Fruit fly (Drosophila melanogaster) whole organism, pupa: ENCODE data around the gene CG14194.

Experiments
- CG10348 ChIP-seq: fragments of 200-800 bp; sonication (Bioruptor generic); IDR thresholded peaks from 2 replicates; pipeline ENCODE4 v1.3.6; 2022; ENCODE audit warnings: missing biosample characterization, missing genetic modification characterization
- CG12605 ChIP-seq: fragments of 200-800 bp; sonication (Bioruptor generic); IDR thresholded peaks from 2 replicates; pipeline ENCODE4 v1.3.6; 2022; ENCODE audit warnings: missing biosample characterization, missing genetic modification characterization
- CG13204 ChIP-seq: fragments of 200-800 bp; sonication (Bioruptor generic); optimal IDR thresholded peaks from 2 replicates; lab custom pipeline; 2018; ENCODE audit warnings: missing biosample characterization, mild to moderate bottlenecking, missing genetic modification characterization, moderate library complexity
- CG14655 ChIP-seq: fragments of 200-800 bp; sonication (Bioruptor generic); optimal IDR thresholded peaks from 3 replicates; lab custom pipeline; 2017; ENCODE audit warnings: mild to moderate bottlenecking, missing biosample characterization, missing genetic modification reagents, missing genetic modification characterization
- CG15710 ChIP-seq: fragments of 200-800 bp; sonication (Bioruptor generic); optimal IDR thresholded peaks from 2 replicates; lab custom pipeline; 2018; ENCODE audit warnings: missing biosample characterization, mild to moderate bottlenecking, missing genetic modification characterization, moderate library complexity
- CG17806 ChIP-seq: fragments of 200-800 bp; sonication (Bioruptor generic); optimal IDR thresholded peaks from 2 replicates; lab custom pipeline; 2018; ENCODE audit warnings: missing biosample characterization, mild to moderate bottlenecking, missing genetic modification characterization, moderate library complexity
- CG32121 ChIP-seq: fragments of 200-800 bp; sonication (Bioruptor generic); IDR thresholded peaks from 2 replicates; pipeline ENCODE4 v1.3.6; 2022; ENCODE audit warnings: missing biosample characterization, missing genetic modification characterization
- CG34367 ChIP-seq: fragments of 200-800 bp; sonication (Bioruptor generic); optimal IDR thresholded peaks from 2 replicates; lab custom pipeline; 2018; ENCODE audit warnings: missing biosample characterization, mild to moderate bottlenecking, missing genetic modification characterization
- CG4496 ChIP-seq: fragments of 200-800 bp; sonication (Bioruptor generic); IDR thresholded peaks from 3 replicates; pipeline ENCODE4 v1.3.6; 2022; ENCODE audit warnings: missing biosample characterization, missing genetic modification characterization
- CG8159 ChIP-seq: fragments of 200-800 bp; sonication (Bioruptor generic); optimal IDR thresholded peaks from 3 replicates; lab custom pipeline; 2018; ENCODE audit warnings: missing biosample characterization, mild to moderate bottlenecking, missing genetic modification characterization, moderate library complexity
- CG8301 ChIP-seq: fragments of 200-800 bp; sonication (Bioruptor generic); optimal IDR thresholded peaks from 2 replicates; lab custom pipeline; 2018; ENCODE audit warnings: missing biosample characterization, mild to moderate bottlenecking, missing genetic modification characterization
- CG9948 ChIP-seq: fragments of 200-800 bp; sonication (Bioruptor generic); optimal IDR thresholded peaks from 2 replicates; lab custom pipeline; 2018; ENCODE audit warnings: missing biosample characterization, mild to moderate bottlenecking, missing genetic modification characterization, moderate library complexity
- D1 ChIP-seq: fragments of 200-800 bp; sonication (Bioruptor generic); optimal IDR thresholded peaks from 2 replicates; lab custom pipeline; 2018; ENCODE audit warnings: missing biosample characterization, mild to moderate bottlenecking, missing genetic modification characterization, moderate library complexity
- EcR ChIP-seq: fragments of 200-800 bp; sonication (Bioruptor generic); optimal IDR thresholded peaks from 3 replicates; lab custom pipeline; 2019; ENCODE audit warnings: missing biosample characterization, missing genetic modification characterization, mild to moderate bottlenecking, moderate library complexity, missing genetic modification reagents
- Ets98B ChIP-seq: fragments of 200-800 bp; sonication (Bioruptor generic); IDR thresholded peaks from 2 replicates; pipeline ENCODE4 v1.3.6; 2022; ENCODE audit warnings: missing biosample characterization, missing genetic modification characterization
- Pif1A ChIP-seq: fragments of 200-800 bp; sonication (Bioruptor generic); optimal IDR thresholded peaks from 3 replicates; lab custom pipeline; 2016; ENCODE audit warnings: missing biosample characterization, missing genetic modification characterization
- Pif1B ChIP-seq: fragments of 200-800 bp; sonication (Bioruptor generic); optimal IDR thresholded peaks from 3 replicates; lab custom pipeline; 2016; ENCODE audit warnings: missing biosample characterization, missing genetic modification characterization
- Snoo ChIP-seq: fragments of 200-800 bp; sonication (Bioruptor generic); optimal IDR thresholded peaks from 3 replicates; lab custom pipeline; 2017; ENCODE audit warnings: missing biosample characterization, mild to moderate bottlenecking, missing genetic modification characterization, inconsistent platforms
- fd96Ca ChIP-seq: fragments of 200-800 bp; sonication (Bioruptor generic); IDR thresholded peaks from 3 replicates; pipeline ENCODE4 v1.3.6; 2022; ENCODE audit warnings: missing biosample characterization, missing genetic modification characterization
- gl ChIP-seq: fragments of 200-800 bp; sonication (Bioruptor generic); optimal IDR thresholded peaks from 2 replicates; lab custom pipeline; 2018; ENCODE audit warnings: missing biosample characterization, mild to moderate bottlenecking, missing genetic modification characterization
- rn ChIP-seq: fragments of 200-800 bp; sonication (Bioruptor generic); IDR thresholded peaks from 2 replicates; pipeline ENCODE4 v1.3.6; 2022; ENCODE audit warnings: missing biosample characterization, missing genetic modification characterization

Gene CG14194

DNA sequence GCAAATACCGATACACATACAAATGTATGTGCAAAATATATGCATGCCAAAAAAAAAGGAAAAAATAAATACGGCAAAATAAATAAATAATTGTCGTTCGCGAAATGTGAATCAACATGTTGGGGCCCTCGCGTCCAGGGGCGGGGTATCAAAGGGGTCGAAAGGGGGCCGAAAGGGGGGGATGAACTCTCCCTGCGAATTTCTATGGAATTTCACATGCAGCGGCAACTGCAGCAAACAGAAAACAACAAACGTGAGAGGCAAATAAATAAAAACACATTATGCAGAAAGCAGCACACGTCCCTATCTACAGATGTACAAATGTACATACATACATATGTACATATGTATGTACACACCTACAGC lies 43.9 kb upstream of the CG14194 start:
- TF ChIP-seq gl (tag; lab: Kevin White, UChicago) (no peak), CG17806 (tag; lab: Kevin White, UChicago) (no peak), CG14655 (no peak), CG9948 (tag; lab: Kevin White, UChicago) (no peak), CG8301 (tag; lab: Kevin White, UChicago) (no peak), Snoo (tag; lab: Kevin White, UChicago) (no peak), CG4496 (GFP tag; lab: Robert Waterston, UW) (no peak), D1 (no peak), CG13204 (no peak), CG15710 (tag; lab: Kevin White, UChicago) (no peak), EcR (GFP tag; lab: Kevin White, UChicago) (no peak), fd96Ca (GFP tag; lab: Robert Waterston, UW) (no peak)
- TF ChIP-seq, all 21 proteins: peak for 0

DNA sequence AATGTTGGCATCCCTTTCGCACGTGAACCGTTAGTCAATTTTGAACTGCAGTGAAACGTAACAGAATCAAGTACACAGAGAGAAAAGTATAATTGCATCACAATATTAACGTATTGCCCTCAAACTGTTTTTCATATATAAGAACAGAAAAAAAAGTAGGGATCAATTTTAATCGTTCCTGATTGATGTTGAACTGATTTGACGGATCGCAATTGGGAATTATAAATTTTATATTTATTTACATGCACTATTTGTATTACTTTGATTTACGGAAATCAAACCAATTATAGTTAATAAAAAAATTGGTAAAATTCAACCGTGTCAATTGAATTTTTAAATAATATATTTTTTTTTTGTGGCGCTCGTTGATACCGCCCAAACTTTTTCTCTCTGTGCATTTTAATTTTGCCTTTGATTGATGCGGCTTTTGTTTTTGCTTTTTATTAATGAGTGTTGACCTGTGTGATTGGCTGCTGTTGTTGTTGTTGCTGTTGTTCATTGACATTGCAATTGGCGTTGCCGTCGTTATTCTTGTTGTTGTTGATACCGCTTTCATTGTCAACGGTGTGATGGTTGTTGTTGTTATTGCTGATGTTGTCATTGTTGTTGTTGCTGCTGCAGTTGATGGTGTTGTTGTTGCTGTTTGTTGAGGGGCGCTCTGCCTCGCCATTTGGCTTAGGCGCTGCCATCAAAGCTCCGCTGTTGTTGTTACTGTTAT lies 40.6 kb upstream of the CG14194 start:
- TF ChIP-seq CG8301 (tag; lab: Kevin White, UChicago), result peak; percentile 41
- TF ChIP-seq CG12605 (GFP tag; lab: Robert Waterston, UW), result no peak
- TF ChIP-seq CG15710 (tag; lab: Kevin White, UChicago), result peak; percentile 68
- peak; percentile 75 for TF ChIP-seq CG8159
- peak; percentile 5 for TF ChIP-seq D1
- peak; percentile 41; the same call in 1 of the 2 replicates for TF ChIP-seq CG32121 (GFP tag; lab: Robert Waterston, UW)
- TF ChIP-seq CG17806 (tag; lab: Kevin White, UChicago), result peak; percentile 69
- TF ChIP-seq Snoo (tag; lab: Kevin White, UChicago), result peak; percentile 79
- TF ChIP-seq gl (tag; lab: Kevin White, UChicago), result no peak
- TF ChIP-seq Pif1A (GFP tag; lab: Kevin White, UChicago), result peak; percentile 39
- peak; percentile 73 for TF ChIP-seq CG9948 (tag; lab: Kevin White, UChicago)
- peak; percentile 70 for TF ChIP-seq CG14655
- 0 out of 2 replicates have a peak, but pooled peaks have one; percentile 22 for TF ChIP-seq CG10348 (GFP tag; lab: Robert Waterston, UW)
- no peak for TF ChIP-seq rn (GFP tag; lab: Robert Waterston, UW)
- TF ChIP-seq CG13204, result no peak
- peak; percentile 49; the same call in 1 of the 3 replicates for TF ChIP-seq CG4496 (GFP tag; lab: Robert Waterston, UW)
- peak; percentile 47 for TF ChIP-seq CG34367
- TF ChIP-seq Pif1B (GFP tag; lab: Kevin White, UChicago), result peak; percentile 42
- TF ChIP-seq fd96Ca (GFP tag; lab: Robert Waterston, UW), result no peak
- no peak for TF ChIP-seq Ets98B (GFP tag; lab: Robert Waterston, UW)
- no peak for TF ChIP-seq EcR (GFP tag; lab: Kevin White, UChicago)

DNA sequence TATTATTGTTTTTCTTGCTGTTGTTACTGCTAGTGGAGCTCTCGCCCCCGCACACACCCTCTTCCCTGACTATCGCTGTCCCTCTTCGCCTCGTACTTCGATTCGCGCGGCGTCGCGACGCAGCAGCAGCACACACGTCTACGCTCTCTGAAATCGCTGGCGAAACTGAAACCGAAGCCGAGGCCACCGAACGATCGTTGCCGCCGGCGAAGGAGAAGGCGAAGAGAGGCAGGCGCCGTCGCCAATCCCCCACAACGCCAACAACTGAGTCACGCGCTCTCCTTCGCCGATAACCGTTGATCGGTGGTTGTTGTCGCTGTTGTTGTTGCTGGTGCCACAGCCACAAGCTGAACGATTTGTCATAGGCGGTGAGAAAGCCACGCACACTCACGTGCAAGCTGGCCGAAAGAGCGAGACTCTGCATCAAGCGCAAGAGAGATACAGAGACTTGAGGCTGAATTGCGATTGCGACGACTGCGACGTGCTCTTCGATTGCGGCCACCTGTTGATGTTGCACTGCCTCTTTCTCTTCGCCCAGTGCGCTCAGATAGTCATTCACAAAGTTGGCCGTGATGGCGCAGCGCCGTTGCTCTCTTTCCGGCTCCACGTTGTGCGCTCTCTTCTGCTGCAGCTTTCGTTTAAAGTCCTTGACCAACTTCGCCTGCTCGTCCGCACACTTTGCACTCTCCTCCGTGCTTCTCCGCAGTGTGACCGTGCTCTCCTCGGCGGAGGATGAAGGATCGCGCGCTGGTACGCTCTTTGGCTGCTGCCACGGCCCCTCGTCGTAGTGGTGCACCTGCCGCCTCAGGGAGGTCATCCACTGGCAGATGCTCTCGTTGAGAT lies 39.8 kb upstream of the CG14194 start:
- no peak for TF ChIP-seq CG14655
- peak; percentile 64 for TF ChIP-seq CG4496 (GFP tag; lab: Robert Waterston, UW)
- TF ChIP-seq rn (GFP tag; lab: Robert Waterston, UW), result no peak
- TF ChIP-seq CG12605 (GFP tag; lab: Robert Waterston, UW), result 0 out of 2 replicates have a peak, but pooled peaks have one; percentile 17
- TF ChIP-seq CG13204, result peak; percentile 79
- peak; percentile 6 for TF ChIP-seq gl (tag; lab: Kevin White, UChicago)
- TF ChIP-seq Snoo (tag; lab: Kevin White, UChicago), result no peak
- no peak for TF ChIP-seq D1
- peak; percentile 56; the same call in 2 of the 3 replicates for TF ChIP-seq fd96Ca (GFP tag; lab: Robert Waterston, UW)
- TF ChIP-seq CG32121 (GFP tag; lab: Robert Waterston, UW), result peak; percentile 50
- TF ChIP-seq Pif1B (GFP tag; lab: Kevin White, UChicago), result peak; percentile 49
- TF ChIP-seq Ets98B (GFP tag; lab: Robert Waterston, UW), result peak; percentile 46; the same call in 1 of the 2 replicates
- no peak for TF ChIP-seq CG10348 (GFP tag; lab: Robert Waterston, UW)
- no peak for TF ChIP-seq CG8301 (tag; lab: Kevin White, UChicago)
- peak; percentile 82 for TF ChIP-seq EcR (GFP tag; lab: Kevin White, UChicago)
- no peak for TF ChIP-seq CG9948 (tag; lab: Kevin White, UChicago)

DNA sequence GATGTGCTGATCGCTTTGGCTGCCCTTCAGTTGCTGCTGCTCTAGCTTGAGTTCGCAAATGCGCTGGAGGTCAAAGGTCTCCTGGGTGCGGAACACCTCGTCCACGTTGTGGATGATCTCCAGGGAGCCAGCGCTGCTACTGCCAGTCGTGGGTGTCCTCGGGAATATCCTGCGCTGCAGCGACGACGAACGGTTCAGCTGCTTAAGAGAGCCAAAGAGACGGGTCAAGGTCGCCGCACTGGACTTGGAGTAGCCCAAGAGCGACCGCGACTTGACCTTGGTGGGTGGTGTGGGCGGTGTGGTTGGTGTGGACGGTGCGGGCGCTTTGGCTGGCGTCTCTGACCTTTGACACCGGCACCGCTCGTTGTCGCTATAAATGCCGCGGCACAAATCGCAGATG lies 39.1 kb upstream of the CG14194 start:
- TF ChIP-seq Pif1A (GFP tag; lab: Kevin White, UChicago) (no peak), EcR (GFP tag; lab: Kevin White, UChicago) (no peak), CG14655 (no peak), rn (GFP tag; lab: Robert Waterston, UW) (no peak), fd96Ca (GFP tag; lab: Robert Waterston, UW) (no peak), CG4496 (GFP tag; lab: Robert Waterston, UW) (no peak), CG34367 (no peak), Snoo (tag; lab: Kevin White, UChicago) (no peak), CG8301 (tag; lab: Kevin White, UChicago) (no peak), D1 (no peak), CG32121 (GFP tag; lab: Robert Waterston, UW) (no peak), CG13204 (no peak), CG12605 (GFP tag; lab: Robert Waterston, UW) (no peak), CG8159 (no peak)

DNA sequence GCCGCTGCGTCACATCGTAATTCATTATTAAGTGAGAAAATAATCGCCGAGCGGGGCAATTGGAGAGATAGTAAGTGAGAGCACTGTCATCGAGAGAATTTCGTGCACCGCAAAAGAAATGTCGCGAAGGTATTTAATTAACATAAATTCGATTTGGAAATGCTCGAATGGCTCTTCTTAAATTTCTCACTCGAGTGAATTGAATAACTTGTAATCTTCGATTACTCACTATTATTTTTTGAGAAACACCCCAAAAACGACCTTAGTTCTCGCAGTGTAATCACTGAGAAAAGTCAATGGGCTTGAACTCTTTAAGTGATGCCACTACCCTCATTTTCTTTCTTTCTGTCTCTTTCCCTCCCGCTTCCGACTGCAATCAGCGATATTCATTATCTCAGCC lies 38.4 kb upstream of the CG14194 start:
- TF ChIP-seq CG32121 (GFP tag; lab: Robert Waterston, UW), result peak; percentile 90
- TF ChIP-seq EcR (GFP tag; lab: Kevin White, UChicago), result peak; percentile 94
- TF ChIP-seq CG10348 (GFP tag; lab: Robert Waterston, UW), result peak; percentile 24; the same call in 1 of the 2 replicates
- peak; percentile 23 for TF ChIP-seq D1
- TF ChIP-seq CG4496 (GFP tag; lab: Robert Waterston, UW), result peak; percentile 94
- TF ChIP-seq gl (tag; lab: Kevin White, UChicago), result peak; percentile 84
- peak; percentile 95 for TF ChIP-seq fd96Ca (GFP tag; lab: Robert Waterston, UW)
- peak; percentile 85 for TF ChIP-seq CG9948 (tag; lab: Kevin White, UChicago)
- TF ChIP-seq CG15710 (tag; lab: Kevin White, UChicago), result peak; percentile 92
- TF ChIP-seq CG8301 (tag; lab: Kevin White, UChicago), result peak; percentile 93
- TF ChIP-seq Pif1B (GFP tag; lab: Kevin White, UChicago), result peak; percentile 96
- peak; percentile 91 for TF ChIP-seq CG34367
- TF ChIP-seq Ets98B (GFP tag; lab: Robert Waterston, UW), result peak; percentile 94
- TF ChIP-seq CG8159, result peak; percentile 91
- TF ChIP-seq CG14655, result peak; percentile 95
- peak; percentile 91 for TF ChIP-seq CG17806 (tag; lab: Kevin White, UChicago)
- peak; percentile 90 for TF ChIP-seq CG12605 (GFP tag; lab: Robert Waterston, UW)
- peak; percentile 96 for TF ChIP-seq Pif1A (GFP tag; lab: Kevin White, UChicago)
- TF ChIP-seq CG13204, result peak; percentile 67
- peak; percentile 93 for TF ChIP-seq Snoo (tag; lab: Kevin White, UChicago)
- TF ChIP-seq rn (GFP tag; lab: Robert Waterston, UW), result peak; percentile 88
